Worm (Caenorhabditis elegans) whole organism, L4/young adult: ENCODE measurements around the gene clec-185.
A peak's percentile ranks its signal among the peaks of the same experiment; 100 is the strongest.

Experiments used
- W03F9.2 ChIP-seq: fragments of 150-350 bp; optimal IDR thresholded peaks from 2 replicates; lab custom pipeline; 2014; ENCODE audit warnings: missing biosample characterization, missing genetic modification characterization
- dao-5 ChIP-seq: sonication (generic microtip); optimal IDR thresholded peaks from 2 replicates; lab custom pipeline; 2016; ENCODE audit warnings: missing genotype, missing genetic modification characterization, moderate library complexity, missing compliant biosample characterization
- him-1 ChIP-seq: sonication (generic microtip); optimal IDR thresholded peaks from 2 replicates; lab custom pipeline; 2016; ENCODE audit warnings: missing genotype, missing genetic modification reagents, missing genetic modification characterization, missing compliant biosample characterization

Gene clec-185

DNA sequence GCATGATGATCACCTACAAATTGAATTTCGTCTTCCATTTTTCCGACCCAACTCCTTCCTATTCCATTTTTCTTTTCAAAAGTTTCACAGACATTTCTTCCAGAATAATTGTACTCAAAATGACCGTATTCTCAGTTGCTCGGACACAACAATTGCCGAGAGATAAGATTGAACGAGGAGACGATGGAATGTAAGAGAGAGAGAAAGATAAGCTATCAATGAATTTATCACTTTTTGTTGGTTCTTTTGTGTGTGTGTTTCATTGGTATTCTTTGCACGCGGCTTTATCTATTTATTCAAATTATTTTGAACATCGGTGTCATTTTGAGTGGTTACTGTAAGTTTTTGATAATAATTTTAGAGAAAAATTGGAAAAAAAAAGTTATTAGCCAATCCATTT is 18.0 kb upstream of the clec-185 start, which contains the start of gene ugt-65:
Gene ugt-65 (plus strand): TSS at position 229 of the 400 bp plus-strand sequence.
- TF ChIP-seq dao-5 (no peak), W03F9.2 (tag; lab: Kevin White, UChicago) (no peak), him-1 (tag; lab: Kevin White, UChicago) (no peak)

DNA sequence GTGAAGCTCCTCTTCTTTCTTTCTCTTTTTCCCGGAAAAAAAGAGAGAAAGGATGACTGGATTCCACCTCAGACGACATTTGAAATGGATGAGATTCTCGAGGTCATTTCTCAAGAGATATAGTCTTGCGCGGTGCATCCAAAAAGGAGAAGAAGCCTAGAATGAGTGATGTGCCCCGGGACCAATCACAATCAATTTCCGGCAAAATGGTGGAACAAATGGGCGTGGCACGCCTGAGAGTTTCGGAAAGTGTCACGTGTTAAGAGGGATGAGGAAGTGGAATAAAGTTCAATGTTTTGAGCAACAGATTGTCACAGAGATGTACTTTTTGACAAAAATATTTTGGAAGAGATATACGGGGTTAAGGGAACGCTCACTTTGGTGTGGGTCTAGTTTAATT is 12.9 kb upstream of the clec-185 start:
- no peak for TF ChIP-seq him-1 (tag; lab: Kevin White, UChicago)
- no peak for TF ChIP-seq W03F9.2 (tag; lab: Kevin White, UChicago)
- TF ChIP-seq dao-5: no peak

DNA sequence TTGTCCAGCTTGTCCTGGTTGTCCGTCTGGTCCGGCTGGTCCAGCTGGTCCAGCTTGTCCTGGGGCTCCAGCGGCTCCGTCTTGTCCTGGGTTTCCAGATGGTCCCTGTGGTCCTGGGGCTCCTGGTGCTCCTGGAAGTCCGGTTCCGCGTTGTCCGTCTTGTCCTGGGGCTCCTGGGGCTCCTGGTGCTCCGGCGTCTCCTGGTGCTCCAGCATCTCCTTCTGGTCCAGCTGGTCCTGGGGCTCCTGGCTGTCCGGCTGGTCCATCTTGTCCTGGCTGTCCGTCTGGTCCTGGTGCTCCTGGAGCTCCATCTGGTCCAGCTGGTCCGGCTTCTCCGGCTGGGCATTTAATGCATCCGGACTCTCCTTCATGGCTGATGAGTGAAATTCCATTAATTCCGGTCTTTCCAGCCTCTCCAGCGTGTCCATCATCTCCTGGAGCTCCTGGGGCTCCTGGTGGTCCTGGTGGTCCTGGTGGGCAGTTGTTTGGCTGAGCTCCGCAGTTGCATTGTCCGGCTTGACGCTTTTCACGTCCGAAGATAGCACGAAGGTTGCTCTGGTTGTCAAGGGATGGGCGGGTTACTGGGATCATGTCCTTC is 10.7 kb upstream of the clec-185 start:
- TF ChIP-seq W03F9.2 (tag; lab: Kevin White, UChicago) (no peak), dao-5 (no peak), him-1 (tag; lab: Kevin White, UChicago) (no peak)

DNA sequence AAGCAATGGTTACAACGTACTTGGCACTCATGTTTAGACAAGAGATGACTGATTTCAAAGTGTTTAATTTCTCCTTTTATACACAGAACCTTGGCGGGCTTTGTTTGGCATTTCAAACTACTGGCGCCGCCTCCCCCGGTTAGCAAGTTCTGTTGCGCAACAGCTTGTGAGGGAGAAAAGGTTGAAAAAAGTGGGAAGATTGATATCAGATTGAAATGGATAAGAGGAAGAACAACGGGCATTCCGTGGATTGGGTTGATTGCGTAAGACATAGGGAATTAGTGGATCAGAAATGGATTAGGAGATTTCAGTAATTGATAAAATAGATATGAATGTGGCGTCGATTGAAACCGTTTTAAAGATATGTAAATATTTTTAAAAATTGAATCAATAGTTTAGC is 10.0 kb upstream of the clec-185 start, which contains the start of gene col-130:
Gene col-130 (minus strand): TSS at position 50 of the 400 bp plus-strand sequence.
- TF ChIP-seq dao-5: no peak
- no peak for TF ChIP-seq W03F9.2 (tag; lab: Kevin White, UChicago)
- no peak for TF ChIP-seq him-1 (tag; lab: Kevin White, UChicago)

DNA sequence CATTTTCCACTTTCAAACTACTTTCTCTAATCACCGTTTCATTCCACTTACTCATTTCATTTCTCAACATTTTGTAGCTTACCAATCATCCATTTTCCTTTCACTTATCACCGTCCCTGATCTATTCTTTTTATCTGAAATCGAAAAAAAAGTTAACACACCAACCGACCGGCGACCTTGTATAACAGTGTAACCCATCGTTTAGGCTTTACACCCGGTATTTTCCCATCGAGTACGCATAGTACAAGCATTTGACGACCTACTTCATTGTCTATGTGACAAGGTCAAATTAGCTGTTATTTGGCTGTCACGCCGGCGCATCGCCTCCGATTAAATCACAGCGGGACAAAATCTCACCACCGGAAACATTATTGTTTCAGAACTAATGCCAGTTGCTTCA is 9.0 kb upstream of the clec-185 start:
- TF ChIP-seq dao-5: no peak
- TF ChIP-seq W03F9.2 (tag; lab: Kevin White, UChicago): no peak
- TF ChIP-seq him-1 (tag; lab: Kevin White, UChicago): no peak

DNA sequence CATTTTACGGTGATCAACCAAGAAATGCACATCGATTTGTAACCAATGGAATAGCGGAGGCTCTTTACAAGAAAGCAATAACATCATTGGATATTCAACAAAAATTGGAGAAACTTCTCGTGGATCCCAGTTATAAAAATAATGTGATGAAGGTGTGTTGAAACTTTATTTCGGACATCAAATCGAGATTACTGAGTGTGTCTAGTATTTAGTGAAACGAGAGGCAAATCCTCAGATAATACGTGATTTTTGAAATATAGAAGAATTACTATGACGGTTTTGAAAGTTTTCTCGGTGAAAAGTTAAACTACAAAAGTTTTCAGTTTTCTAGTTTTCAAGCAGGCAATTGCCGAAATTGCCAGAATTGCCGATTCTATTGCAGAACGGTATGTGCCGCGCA is 6.7 kb upstream of the clec-185 start:
- TF ChIP-seq W03F9.2 (tag; lab: Kevin White, UChicago): no peak
- no peak for TF ChIP-seq him-1 (tag; lab: Kevin White, UChicago)

DNA sequence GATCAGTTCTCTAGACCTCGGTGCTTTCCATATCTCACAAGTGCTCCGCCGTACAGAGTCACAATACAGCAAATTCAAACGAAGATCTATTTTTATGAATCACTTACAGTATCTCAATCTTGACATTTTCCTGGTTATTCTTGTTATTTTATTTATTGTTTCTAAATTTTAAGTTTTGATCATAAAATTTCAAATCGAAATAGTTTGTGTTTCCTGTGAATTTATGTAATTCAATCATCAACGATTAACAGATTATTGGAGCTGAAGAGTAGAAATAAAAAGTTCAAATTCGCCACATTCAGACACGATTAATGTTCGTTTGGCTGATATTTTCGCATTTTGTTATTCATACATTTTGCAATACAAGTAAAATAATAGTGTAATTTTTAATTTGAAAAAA is 6.1 kb upstream of the clec-185 start, which contains the start of gene clec-184:
Gene clec-184 (plus strand): TSS at position 301 of the 400 bp plus-strand sequence.
- no peak for TF ChIP-seq dao-5
- no peak for TF ChIP-seq him-1 (tag; lab: Kevin White, UChicago)
- TF ChIP-seq W03F9.2 (tag; lab: Kevin White, UChicago): no peak

DNA sequence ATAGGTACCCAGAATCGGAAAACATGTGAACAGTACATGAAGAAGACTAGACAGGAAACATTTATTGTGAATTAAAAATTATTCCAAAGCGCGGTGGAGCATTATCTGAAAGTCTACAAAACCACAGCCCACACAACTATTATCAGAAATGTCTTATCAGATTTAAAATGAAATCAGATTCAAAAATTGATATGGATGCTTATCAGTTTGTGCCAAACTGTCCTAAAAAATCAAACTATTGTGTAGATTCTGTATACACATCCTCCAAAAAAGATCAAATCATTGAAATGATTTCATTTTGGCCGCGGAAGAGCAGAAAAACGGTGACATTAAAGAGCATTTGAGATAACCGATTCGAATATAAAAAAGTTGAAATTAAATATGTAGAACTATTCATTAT is 3.0 kb upstream of the clec-185 start, which contains the start of gene irg-4:
Gene irg-4 (plus strand): TSS at position 392 of the 400 bp plus-strand sequence.
- TF ChIP-seq him-1 (tag; lab: Kevin White, UChicago) (no peak), dao-5 (no peak), W03F9.2 (tag; lab: Kevin White, UChicago) (no peak)

DNA sequence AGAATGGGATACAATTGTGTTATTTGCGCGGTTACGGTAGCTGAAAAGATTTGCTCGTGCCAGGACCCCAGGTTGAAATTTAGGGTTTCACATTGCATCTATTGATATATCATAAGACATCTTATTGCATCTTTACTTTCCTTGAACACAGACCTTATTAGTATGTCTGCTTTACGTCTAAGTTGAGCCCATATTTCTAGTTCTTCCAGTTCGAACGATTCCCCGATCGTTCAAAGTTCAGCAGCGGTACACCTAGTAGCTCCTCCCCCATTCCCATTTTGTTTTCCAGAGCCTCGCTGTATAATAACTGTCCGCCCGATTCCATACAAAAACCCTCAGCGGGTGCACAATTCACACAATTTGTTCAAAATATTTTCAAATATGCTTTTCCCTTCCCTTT is 3.3 kb downstream of the clec-185 start, which contains the start of gene C25G4.17:
Gene C25G4.17 (plus strand): TSS at position 301 of the 400 bp plus-strand sequence.
- TF ChIP-seq him-1 (tag; lab: Kevin White, UChicago) (no peak), W03F9.2 (tag; lab: Kevin White, UChicago) (no peak), dao-5 (no peak)

DNA sequence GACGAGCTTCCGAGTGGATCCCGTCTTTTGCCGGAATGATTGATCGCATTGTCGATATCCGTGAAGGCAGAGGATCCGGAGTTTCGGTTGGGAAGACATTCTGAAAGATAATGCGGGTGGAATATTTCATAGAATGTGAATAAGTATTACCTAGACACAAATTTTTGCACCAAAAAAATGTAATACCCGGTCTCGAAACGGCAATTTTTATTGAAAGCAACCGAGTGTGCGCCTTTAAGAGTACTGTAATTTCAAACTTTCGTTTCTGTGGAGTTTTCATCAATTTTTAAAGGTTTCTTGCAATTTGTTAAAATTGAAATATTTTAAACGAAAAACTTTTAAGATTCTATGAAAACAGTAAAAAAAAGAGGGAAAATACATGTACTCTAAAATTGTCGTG is 5.5 kb downstream of the clec-185 start, which contains the start of gene C25G4.2:
Gene C25G4.2 (minus strand): TSS at position 100 of the 400 bp plus-strand sequence.
- no peak for TF ChIP-seq him-1 (tag; lab: Kevin White, UChicago)
- no peak for TF ChIP-seq W03F9.2 (tag; lab: Kevin White, UChicago)
- no peak for TF ChIP-seq dao-5

DNA sequence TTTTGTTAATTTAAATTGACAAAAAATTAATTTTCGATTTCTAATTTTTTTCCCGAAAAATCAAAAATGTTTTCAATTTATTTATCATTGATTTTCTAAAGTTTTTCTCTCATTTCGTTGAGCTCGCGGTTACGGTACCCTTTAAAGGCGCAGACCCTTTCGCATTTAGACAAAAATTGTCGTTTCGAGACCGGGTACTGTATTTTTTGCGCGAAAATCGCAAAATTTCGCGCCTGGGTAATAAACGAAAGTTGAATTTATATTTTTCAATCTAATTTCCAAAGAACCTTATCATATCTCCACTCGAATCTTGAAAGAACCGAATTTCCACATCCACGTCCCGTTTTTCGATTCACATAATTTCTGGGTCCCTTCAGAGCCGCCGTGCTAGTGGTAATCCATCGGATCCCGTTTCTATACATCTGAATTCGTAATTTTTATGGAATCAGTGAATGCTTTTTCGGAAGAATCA is 7.0 kb downstream of the clec-185 start, which contains the start of gene C25G4.3:
Gene C25G4.3 (minus strand): TSS at position 422 of the 472 bp plus-strand sequence.
- TF ChIP-seq dao-5 (no peak), him-1 (tag; lab: Kevin White, UChicago) (no peak), W03F9.2 (tag; lab: Kevin White, UChicago) (no peak)

DNA sequence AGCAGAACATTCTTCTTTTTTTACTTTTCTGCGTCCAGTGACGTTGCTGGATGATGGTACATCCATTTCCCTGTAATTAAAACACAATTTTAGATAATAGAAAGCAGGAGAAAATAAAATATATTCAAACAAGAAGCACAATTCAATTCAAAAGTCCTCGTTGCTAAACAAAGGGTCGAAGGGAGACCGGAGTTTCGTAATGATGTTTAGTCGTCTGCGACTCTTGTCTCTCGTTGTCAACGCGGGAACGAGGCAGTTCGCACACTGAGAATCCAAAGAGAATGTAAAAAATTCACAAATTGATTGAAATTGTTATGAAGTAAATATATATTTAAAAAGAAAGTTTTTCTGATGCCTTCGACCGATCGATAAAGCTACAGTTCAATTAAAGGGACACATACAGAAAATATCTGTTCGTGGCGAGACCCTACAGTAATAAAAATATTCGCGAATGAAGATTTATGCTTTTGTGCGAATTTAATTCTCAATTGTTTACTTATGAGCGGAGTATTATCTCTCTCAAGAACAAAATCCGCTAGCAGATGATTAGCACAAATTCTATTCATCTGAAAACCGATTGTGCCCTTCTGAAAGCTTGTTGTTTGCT is 12.9 kb downstream of the clec-185 start, which contains the start of gene dpy-26:
Gene dpy-26 (minus strand): TSS at position 111 of the 607 bp plus-strand sequence.
- no peak for TF ChIP-seq him-1 (tag; lab: Kevin White, UChicago)
- TF ChIP-seq W03F9.2 (tag; lab: Kevin White, UChicago): peak; percentile 7

DNA sequence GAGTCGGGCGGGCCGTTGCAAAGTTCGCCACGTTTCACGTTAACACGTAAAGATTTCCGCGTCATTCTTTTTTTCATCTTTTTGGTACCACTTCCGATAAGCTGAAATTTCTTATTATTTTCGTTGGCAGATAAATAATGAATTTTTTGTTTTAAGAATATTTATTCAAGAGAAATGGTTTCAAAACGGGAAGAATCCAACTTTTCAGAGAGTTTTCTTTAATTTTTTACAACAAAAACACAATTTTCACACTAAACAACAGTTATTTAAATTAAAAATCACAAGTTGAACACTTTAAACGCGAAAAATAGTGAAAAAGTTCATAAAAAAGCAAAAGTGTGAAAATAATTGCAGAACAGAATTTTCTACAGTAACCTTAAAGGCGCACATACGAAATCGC is 15.7 kb downstream of the clec-185 start, which contains the start of gene spe-44:
Gene spe-44 (minus strand): TSS at position 101 of the 400 bp plus-strand sequence.
- TF ChIP-seq dao-5: no peak
- TF ChIP-seq W03F9.2 (tag; lab: Kevin White, UChicago): no peak
- TF ChIP-seq him-1 (tag; lab: Kevin White, UChicago): no peak

DNA sequence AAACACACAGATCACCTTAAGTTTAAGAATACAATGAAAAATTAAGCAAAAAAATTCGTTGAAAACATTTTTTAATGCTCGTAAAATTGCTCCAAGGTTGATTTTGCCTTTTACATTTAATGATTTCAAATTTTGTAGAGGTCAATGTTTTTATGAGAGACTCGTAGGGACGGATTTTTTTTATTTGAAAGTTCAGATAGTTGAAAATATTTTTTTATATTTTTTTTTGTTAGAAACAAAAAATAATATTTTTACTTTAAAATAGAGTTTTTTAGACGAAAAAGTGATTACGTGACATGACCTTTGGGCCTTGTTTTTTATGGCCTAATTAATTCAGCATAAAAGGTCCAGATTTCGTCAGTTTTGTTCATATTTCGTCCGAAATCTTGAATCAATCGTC is 16.3 kb downstream of the clec-185 start, which contains the start of gene smz-1:
Gene smz-1 (plus strand): TSS at position 301 of the 400 bp plus-strand sequence.
- no peak for TF ChIP-seq him-1 (tag; lab: Kevin White, UChicago)
- TF ChIP-seq W03F9.2 (tag; lab: Kevin White, UChicago): no peak
- no peak for TF ChIP-seq dao-5
